Worm (Caenorhabditis elegans) whole organism, young adult: Measurements from ENCODE around the gene str-86.

ENCODE experiments used
- B0336.3 ChIP-seq: fragments of 200-800 bp; sonication (Bioruptor generic); IDR thresholded peaks from 2 replicates; pipeline ENCODE4 v1.3.6; 2022; ENCODE audit warnings: missing genetic modification characterization, missing compliant biosample characterization
- Y56A3A.18 ChIP-seq: fragments of 200-800 bp; sonication (Bioruptor generic); IDR thresholded peaks from 2 replicates; pipeline ENCODE4 v1.3.6; 2022; ENCODE audit warnings: missing genetic modification reagents, missing genetic modification characterization, missing compliant biosample characterization
- Y67H2A.10 ChIP-seq: fragments of 200-800 bp; sonication (Bioruptor generic); conservative IDR thresholded peaks from 2 replicates; pipeline ENCODE4 v1.3.6; 2022; ENCODE audit warnings: missing genetic modification reagents, missing genetic modification characterization, missing compliant biosample characterization
- bed-1 ChIP-seq: fragments of 200-800 bp; sonication (Bioruptor generic); IDR thresholded peaks from 2 replicates; pipeline ENCODE4 v1.3.6; 2022; ENCODE audit warnings: missing genetic modification reagents, missing genetic modification characterization, missing compliant biosample characterization
- bed-2 ChIP-seq: fragments of 200-800 bp; sonication (Bioruptor generic); IDR thresholded peaks from 2 replicates; pipeline ENCODE4 v1.3.6; 2022; ENCODE audit warnings: missing genetic modification reagents, missing genetic modification characterization, missing compliant biosample characterization
- ceh-91 ChIP-seq: fragments of 200-800 bp; sonication (Bioruptor generic); IDR thresholded peaks from 2 replicates; pipeline ENCODE4 v1.3.6; 2022; ENCODE audit warnings: missing genetic modification reagents, missing genetic modification characterization, missing compliant biosample characterization
- egl-18 ChIP-seq: fragments of 200-800 bp; sonication (Bioruptor generic); IDR thresholded peaks from 2 replicates; pipeline ENCODE4 v1.3.6; 2022; ENCODE audit warnings: missing genetic modification reagents, missing genetic modification characterization, missing compliant biosample characterization
- lin-26 ChIP-seq: fragments of 200-800 bp; sonication (Bioruptor generic); IDR thresholded peaks from 2 replicates; pipeline ENCODE4 v1.3.6; 2022; ENCODE audit warnings: missing genetic modification reagents, missing genetic modification characterization, missing compliant biosample characterization
- pha-4 ChIP-seq: fragments of 150-350 bp; sonication (generic microtip); optimal IDR thresholded peaks from 2 replicates; lab custom pipeline; 2014; ENCODE audit warnings: missing biosample characterization, missing genetic modification reagents, missing genetic modification characterization
- rec-8 ChIP-seq, 2 experiments: sonication (generic microtip); optimal IDR thresholded peaks; 2 replicates each; lab custom pipeline; 2016; ENCODE audit warnings: mild to moderate bottlenecking in 2 of 2, missing genetic modification characterization in 2 of 2, missing genetic modification reagents in 2 of 2, missing genotype in 2 of 2, missing biosample characterization in 1 of 2, missing compliant biosample characterization in 1 of 2, moderate library complexity in 1 of 2
- ztf-22 ChIP-seq: fragments of 200-800 bp; sonication (Bioruptor generic); optimal IDR thresholded peaks from 2 replicates; lab custom pipeline; 2018; ENCODE audit warnings: mild to moderate bottlenecking, missing genetic modification characterization, moderate library complexity, missing compliant biosample characterization

ce11 chrV:8980845-8981244 is 2.7 kb downstream of the str-86 start, which contains the start of gene str-84:
- TF ChIP-seq Y67H2A.10, result no peak
- TF ChIP-seq bed-2 (GFP tag; lab: Robert Waterston, UW), result no peak
- no peak for TF ChIP-seq ztf-22 (GFP tag; lab: Kevin White, UChicago)
- no peak for TF ChIP-seq egl-18 (GFP tag; lab: Robert Waterston, UW)
- TF ChIP-seq rec-8 (tag; optimal IDR thresholded peaks at IDR 0.05; lab: Kevin White, UChicago), result no peak
- TF ChIP-seq lin-26 (GFP tag; lab: Robert Waterston, UW), result no peak
- no peak for TF ChIP-seq ceh-91 (GFP tag; lab: Robert Waterston, UW)
- no peak for TF ChIP-seq pha-4 (tag; lab: Kevin White, UChicago)
- TF ChIP-seq B0336.3 (GFP tag; lab: Robert Waterston, UW), result no peak
- no peak for TF ChIP-seq Y56A3A.18 (GFP tag; lab: Robert Waterston, UW)
- no peak for TF ChIP-seq bed-1 (GFP tag; lab: Robert Waterston, UW)
